Fruit fly (Drosophila melanogaster) whole organism, wandering third instar larva: ENCODE results near the gene dac.

ENCODE experiments used
- Abd-B ChIP-seq: fragments of >200 bp; optimal IDR thresholded peaks from 2 replicates; lab custom pipeline; 2017; ENCODE audit warnings: missing biosample characterization, missing genetic modification characterization
- CG32264 ChIP-seq: fragments of 200-800 bp; sonication (Bioruptor generic); optimal IDR thresholded peaks from 2 replicates; lab custom pipeline; 2016; ENCODE audit warnings: missing biosample characterization, missing genetic modification characterization
- CG9705 ChIP-seq: fragments of 200-800 bp; sonication (Bioruptor generic); optimal IDR thresholded peaks from 2 replicates; lab custom pipeline; 2018; ENCODE audit warnings: missing biosample characterization, mild to moderate bottlenecking, missing genetic modification characterization
- CrebA ChIP-seq: fragments of 200-800 bp; sonication (Bioruptor generic); optimal IDR thresholded peaks from 2 replicates; lab custom pipeline; 2016; ENCODE audit warnings: missing biosample characterization, mild to moderate bottlenecking, missing genetic modification characterization, borderline replicate concordance
- Dfd ChIP-seq: fragments of >200 bp; optimal IDR thresholded peaks from 2 replicates; lab custom pipeline; 2017; ENCODE audit warnings: missing biosample characterization, missing genetic modification characterization
- Dif ChIP-seq: fragments of 200-275, 200-300 bp; sonication (Bioruptor generic); optimal IDR thresholded peaks from 2 replicates; lab custom pipeline; 2018; ENCODE audit warnings: missing biosample characterization, missing genetic modification characterization; ENCODE audit not compliant: partially characterized antibody
- GATAd ChIP-seq: sonication (Bioruptor generic); optimal IDR thresholded peaks from 2 replicates; lab custom pipeline; 2016; ENCODE audit warnings: missing biosample characterization, missing genetic modification characterization
- HLH106 ChIP-seq: fragments of 200-800 bp; optimal IDR thresholded peaks from 3 replicates; lab custom pipeline; 2019; ENCODE audit warnings: missing biosample characterization, mild to moderate bottlenecking, missing genetic modification characterization, moderate library complexity
- Hnf4 ChIP-seq: fragments of 200-800 bp; sonication (Bioruptor generic); optimal IDR thresholded peaks from 2 replicates; lab custom pipeline; 2016; ENCODE audit warnings: missing biosample characterization, mild to moderate bottlenecking, missing genetic modification characterization
- Hr78 ChIP-seq: fragments of >200 bp; optimal IDR thresholded peaks from 2 replicates; lab custom pipeline; 2017; ENCODE audit warnings: missing biosample characterization, missing genetic modification characterization
- Hr83 ChIP-seq: fragments of 200-300 bp; sonication (Bioruptor generic); optimal IDR thresholded peaks from 2 replicates; lab custom pipeline; 2016; ENCODE audit warnings: missing biosample characterization, mild to moderate bottlenecking, missing genetic modification characterization, moderate library complexity; ENCODE audit not compliant: poor library complexity, severe bottlenecking
- Jra ChIP-seq: sonication (Bioruptor generic); optimal IDR thresholded peaks from 2 replicates; lab custom pipeline; 2016; ENCODE audit warnings: missing biosample characterization, missing genetic modification characterization
- Mio ChIP-seq: sonication (Bioruptor generic); optimal IDR thresholded peaks from 2 replicates; lab custom pipeline; 2016; ENCODE audit warnings: missing biosample characterization, missing genetic modification characterization
- Myc ChIP-seq: fragments of >200 bp; optimal IDR thresholded peaks from 2 replicates; lab custom pipeline; 2017
- N ChIP-seq: fragments of >200 bp; optimal IDR thresholded peaks from 2 replicates; lab custom pipeline; 2018; ENCODE audit warnings: missing biosample characterization, missing external identifiers, missing genetic modification characterization
- OdsH ChIP-seq: fragments of 200-800 bp; sonication (Bioruptor generic); optimal IDR thresholded peaks from 2 replicates; lab custom pipeline; 2016; ENCODE audit warnings: missing biosample characterization, mild to moderate bottlenecking, missing genetic modification characterization
- Rel ChIP-seq, 2 experiments: fragments of 200-800 bp; sonication (Bioruptor generic) in 1 of 2; optimal IDR thresholded peaks; 2 replicates in 1 of 2; 3 replicates in 1 of 2; lab custom pipeline; 2016 to 2019; ENCODE audit warnings: mild to moderate bottlenecking in 2 of 2, missing biosample characterization in 2 of 2, missing genetic modification characterization in 2 of 2, moderate library complexity in 1 of 2
- Sp1 ChIP-seq: fragments of 200-800 bp; sonication (Bioruptor generic); optimal IDR thresholded peaks from 3 replicates; lab custom pipeline; 2019; ENCODE audit warnings: missing biosample characterization, mild to moderate bottlenecking, missing genetic modification characterization, moderate library complexity
- Vsx2 ChIP-seq: fragments of 200-300, 225-300 bp; sonication (Bioruptor generic); optimal IDR thresholded peaks from 2 replicates; lab custom pipeline; 2018; ENCODE audit warnings: missing biosample characterization, missing genetic modification characterization; ENCODE audit not compliant: partially characterized antibody
- br ChIP-seq: fragments of 200-800 bp; sonication (Bioruptor generic); optimal IDR thresholded peaks from 2 replicates; lab custom pipeline; 2016; ENCODE audit warnings: missing biosample characterization, missing genetic modification characterization
- brk ChIP-seq: fragments of 200-800 bp; sonication (Bioruptor generic); optimal IDR thresholded peaks from 2 replicates; lab custom pipeline; 2016; ENCODE audit warnings: missing biosample characterization, mild to moderate bottlenecking, missing genetic modification characterization
- dl ChIP-seq, 2 experiments: fragments of 175-275, 200-275 bp in 1 of 2; fragments of 200-275 bp in 1 of 2; sonication (Bioruptor generic); optimal IDR thresholded peaks; lab custom pipeline; 2018; ENCODE audit warnings: mild to moderate bottlenecking in 2 of 2, missing biosample characterization in 2 of 2, missing genetic modification characterization in 2 of 2, moderate library complexity in 2 of 2; ENCODE audit not compliant: partially characterized antibody in 2 of 2, insufficient read depth in 1 of 2
- dmrt93B ChIP-seq: fragments of 200-800 bp; sonication (Bioruptor generic); optimal IDR thresholded peaks from 2 replicates; lab custom pipeline; 2018; ENCODE audit warnings: missing biosample characterization, mild to moderate bottlenecking, missing genetic modification characterization
- dsf ChIP-seq: sonication (Bioruptor generic); optimal IDR thresholded peaks from 2 replicates; lab custom pipeline; 2016; ENCODE audit warnings: missing biosample characterization, missing genetic modification characterization, borderline replicate concordance
- ey ChIP-seq: fragments of 200-800 bp; sonication (Bioruptor generic); optimal IDR thresholded peaks from 2 replicates; lab custom pipeline; 2016; ENCODE audit warnings: missing biosample characterization, missing genetic modification characterization
- foxo ChIP-seq, 2 experiments: fragments of 200-800 bp; sonication (Bioruptor generic); optimal IDR thresholded peaks; 2 replicates in 1 of 2; 3 replicates in 1 of 2; lab custom pipeline; 2016 to 2017; ENCODE audit warnings: missing biosample characterization in 2 of 2, missing genetic modification characterization in 2 of 2
- fru ChIP-seq: fragments of 200-800 bp; sonication (Bioruptor generic); optimal IDR thresholded peaks from 3 replicates; lab custom pipeline; 2016; ENCODE audit warnings: missing biosample characterization, mild to moderate bottlenecking, missing genetic modification characterization
- h ChIP-seq: fragments of 200-800 bp; sonication (Bioruptor generic); optimal IDR thresholded peaks from 3 replicates; lab custom pipeline; 2016; ENCODE audit warnings: missing biosample characterization, mild to moderate bottlenecking, missing genetic modification characterization
- jim ChIP-seq: fragments of 175-275, 200-325 bp; sonication (Bioruptor generic); optimal IDR thresholded peaks from 2 replicates; lab custom pipeline; 2016; ENCODE audit warnings: missing biosample characterization, mild to moderate bottlenecking, missing genetic modification characterization
- lola ChIP-seq: fragments of >200 bp; optimal IDR thresholded peaks from 2 replicates; lab custom pipeline; 2017; ENCODE audit warnings: missing biosample characterization, missing genetic modification characterization
- pan ChIP-seq: fragments of >200 bp; optimal IDR thresholded peaks from 2 replicates; lab custom pipeline; 2017
- psq ChIP-seq: fragments of 200-800 bp; sonication (Bioruptor generic); optimal IDR thresholded peaks from 3 replicates; lab custom pipeline; 2017; ENCODE audit warnings: missing biosample characterization, mild to moderate bottlenecking, missing genetic modification characterization, moderate library complexity
- rgr ChIP-seq: fragments of 200-800 bp; sonication (Bioruptor generic); optimal IDR thresholded peaks from 3 replicates; lab custom pipeline; 2016; ENCODE audit warnings: missing biosample characterization, mild to moderate bottlenecking, missing genetic modification characterization
- sage ChIP-seq: fragments of 200-800 bp; sonication (Bioruptor generic); optimal IDR thresholded peaks from 2 replicates; lab custom pipeline; 2016; ENCODE audit warnings: missing biosample characterization, mild to moderate bottlenecking, missing genetic modification characterization
- sv ChIP-seq: fragments of 200-800 bp; sonication (Bioruptor generic); optimal IDR thresholded peaks from 3 replicates; lab custom pipeline; 2016; ENCODE audit warnings: missing biosample characterization, missing genetic modification characterization
- tai ChIP-seq: sonication (Bioruptor generic); optimal IDR thresholded peaks from 2 replicates; lab custom pipeline; 2016; ENCODE audit warnings: missing biosample characterization, missing genetic modification characterization
- usp ChIP-seq: fragments of >200 bp; optimal IDR thresholded peaks from 2 replicates; lab custom pipeline; 2017; ENCODE audit warnings: missing biosample characterization, missing genetic modification characterization
- woc ChIP-seq: sonication (Bioruptor generic); optimal IDR thresholded peaks from 2 replicates; lab custom pipeline; 2016; ENCODE audit warnings: missing biosample characterization, mild to moderate bottlenecking, missing genetic modification characterization

The dac gene

dm6 chr2L:16485643-16486000 lies at the start of gene dac:
TSS of gene dac (minus strand) at chr2L:16485998.
- TF ChIP-seq h (GFP tag; lab: Kevin White, UChicago) (no peak), Abd-B (GFP tag; lab: Kevin White, UChicago) (no peak), ey (GFP tag; lab: Kevin White, UChicago) (peak; percentile 2)

- TF ChIP-seq Mio (GFP tag; lab: Kevin White, UChicago) (no peak), foxo (GFP tag; optimal IDR thresholded peaks at IDR 0.05; lab: Kevin White, UChicago) (peak in 1 of 2 experiments; percentile 48), dmrt93B (GFP tag; lab: Kevin White, UChicago) (peak; percentile 19), psq (peak; percentile 55), br (peak; percentile 24), fru (GFP tag; lab: Kevin White, UChicago) (peak; percentile 69), rgr (GFP tag; lab: Kevin White, UChicago) (peak; percentile 62), Abd-B (GFP tag; lab: Kevin White, UChicago) (no peak), OdsH (GFP tag; lab: Kevin White, UChicago) (peak; percentile 34), ey (GFP tag; lab: Kevin White, UChicago) (peak; percentile 60), tai (no peak), woc (GFP tag; lab: Kevin White, UChicago) (peak; percentile 25), HLH106 (tag; lab: Kevin White, UChicago) (peak; percentile 67), lola (GFP tag; lab: Kevin White, UChicago) (no peak), Sp1 (peak; percentile 49), h (GFP tag; lab: Kevin White, UChicago) (peak; percentile 47)
Measured at dm6 chr2L:16535071-16535581, 49.3 kb upstream of the dac start.

dm6 chr2L:16534174-16534835 lies 48.5 kb upstream of the dac start:
- TF ChIP-seq N (no peak), OdsH (GFP tag; lab: Kevin White, UChicago) (no peak), Jra (GFP tag; lab: Kevin White, UChicago) (no peak), psq (no peak), rgr (GFP tag; lab: Kevin White, UChicago) (no peak), Dif (GFP tag; lab: Kevin White, UChicago) (no peak), dl (GFP tag; optimal IDR thresholded peaks at IDR 0.05; lab: Kevin White, UChicago; ENCODE audit: insufficient read depth in 1 of 2, partially characterized antibody in 2 of 2) (peak in 1 of 2 experiments; percentile 15)

dm6 chr2L:16533386-16533773 lies 47.6 kb upstream of the dac start:
- TF ChIP-seq Hr83 (GFP tag; lab: Kevin White, UChicago) (peak; percentile 89), Dif (GFP tag; lab: Kevin White, UChicago) (peak; percentile 61), OdsH (GFP tag; lab: Kevin White, UChicago) (peak; percentile 49), sv (GFP tag; lab: Kevin White, UChicago) (no peak), dl (GFP tag; optimal IDR thresholded peaks at IDR 0.05; lab: Kevin White, UChicago; ENCODE audit: insufficient read depth in 1 of 2, partially characterized antibody in 2 of 2) (peak; percentile 30 to 49), Dfd (no peak), Abd-B (GFP tag; lab: Kevin White, UChicago) (no peak), Jra (GFP tag; lab: Kevin White, UChicago) (no peak), Rel (GFP tag; optimal IDR thresholded peaks at IDR 0.05; lab: Kevin White, UChicago) (no peak), Rel (tag; optimal IDR thresholded peaks at IDR 0.05; lab: Kevin White, UChicago) (peak; percentile 59), Sp1 (no peak), Myc (lab: Kevin White, UChicago) (no peak), jim (GFP tag; lab: Kevin White, UChicago) (peak; percentile 92), Vsx2 (no peak), dsf (GFP tag; lab: Kevin White, UChicago) (no peak), CG32264 (no peak), pan (lab: Kevin White, UChicago) (no peak), br (no peak), tai (peak; percentile 79), ey (GFP tag; lab: Kevin White, UChicago) (no peak), sage (GFP tag; lab: Kevin White, UChicago) (no peak), dmrt93B (GFP tag; lab: Kevin White, UChicago) (no peak), N (no peak), h (GFP tag; lab: Kevin White, UChicago) (peak; percentile 25), rgr (GFP tag; lab: Kevin White, UChicago) (no peak), CG9705 (GFP tag; lab: Kevin White, UChicago) (no peak), brk (GFP tag; lab: Kevin White, UChicago) (no peak), GATAd (GFP tag; lab: Kevin White, UChicago) (no peak), lola (GFP tag; lab: Kevin White, UChicago) (no peak), CrebA (GFP tag; lab: Kevin White, UChicago) (no peak), woc (GFP tag; lab: Kevin White, UChicago) (no peak), psq (peak; percentile 98), HLH106 (tag; lab: Kevin White, UChicago) (no peak), usp (GFP tag; lab: Kevin White, UChicago) (no peak), Mio (GFP tag; lab: Kevin White, UChicago) (no peak), fru (GFP tag; lab: Kevin White, UChicago) (no peak), Hnf4 (GFP tag; lab: Kevin White, UChicago) (peak; percentile 14), Hr78 (no peak), foxo (GFP tag; optimal IDR thresholded peaks at IDR 0.05; lab: Kevin White, UChicago) (no peak)
